Worm (Caenorhabditis elegans) whole organism, L1 larva: ENCODE measurements around the gene T28A11.3.

Experiments used
- ama-1 ChIP-seq: fragments of 150-350 bp; optimal IDR thresholded peaks from 2 replicates; lab custom pipeline; 2014
- lin-13 ChIP-seq: fragments of 150-350 bp; optimal IDR thresholded peaks from 2 replicates; lab custom pipeline; 2014; ENCODE audit warnings: missing biosample characterization, missing genetic modification reagents, missing genetic modification characterization
- lin-15B ChIP-seq: fragments of 150-350 bp; sonication (generic microtip); optimal IDR thresholded peaks from 3 replicates; lab custom pipeline; 2014; ENCODE audit warnings: missing biosample characterization, missing genetic modification characterization
- mdl-1 ChIP-seq, 2 experiments: fragments of 150-350 bp; optimal IDR thresholded peaks; 2 replicates each; lab custom pipeline; 2014 to 2017; ENCODE audit warnings: missing biosample characterization in 2 of 2, missing genetic modification characterization in 2 of 2, inconsistent platforms in 1 of 2
- nhr-20 ChIP-seq: sonication (generic microtip); optimal IDR thresholded peaks from 2 replicates; lab custom pipeline; 2016; ENCODE audit warnings: mild to moderate bottlenecking, missing genetic modification characterization, missing compliant biosample characterization
- unc-86 ChIP-seq: sonication (generic microtip); optimal IDR thresholded peaks from 2 replicates; lab custom pipeline; 2016; ENCODE audit warnings: missing genetic modification characterization, missing compliant biosample characterization
- zag-1 ChIP-seq: fragments of 150-350 bp; optimal IDR thresholded peaks from 2 replicates; lab custom pipeline; 2014; ENCODE audit warnings: missing biosample characterization, missing genetic modification characterization
- ztf-4 ChIP-seq: fragments of 150-350 bp; optimal IDR thresholded peaks from 2 replicates; lab custom pipeline; 2014; ENCODE audit warnings: missing biosample characterization, missing genetic modification characterization

- TF ChIP-seq mdl-1 (tag; optimal IDR thresholded peaks at IDR 0.05; lab: Kevin White, UChicago) (no peak), lin-13 (GFP tag; lab: Kevin White, UChicago) (no peak), lin-15B (tag; lab: Kevin White, UChicago) (no peak), ztf-4 (tag; lab: Kevin White, UChicago) (no peak), unc-86 (tag; lab: Kevin White, UChicago) (no peak), ama-1 (lab: Kevin White, UChicago) (no peak), nhr-20 (tag; lab: Kevin White, UChicago) (no peak), zag-1 (no peak)
Measured at ce11 chrV:3259168-3259622, 15.9 kb upstream of the T28A11.3 start, which contains the start of gene T28A11.16.
